Worm (Caenorhabditis elegans) whole organism, mixed stage, embryonic: ENCODE data around the gene srh-60.

Experiments used
- drap-1 ChIP-seq: fragments of 200-800 bp; sonication (Bioruptor generic); optimal IDR thresholded peaks from 3 replicates; lab custom pipeline; 2018; ENCODE audit warnings: mild to moderate bottlenecking, missing genetic modification characterization, missing compliant biosample characterization
- elt-1 ChIP-seq: sonication (generic microtip); optimal IDR thresholded peaks from 2 replicates; lab custom pipeline; 2017; ENCODE audit warnings: missing genetic modification characterization, mild to moderate bottlenecking, missing compliant biosample characterization, antibody characterized with exemption, moderate library complexity, borderline replicate concordance; ENCODE audit not compliant: insufficient read depth
- elt-3 ChIP-seq: fragments of 150-350 bp; optimal IDR thresholded peaks from 2 replicates; lab custom pipeline; 2014; ENCODE audit warnings: missing biosample characterization, missing genetic modification characterization
- mab-5 ChIP-seq: fragments of 150-350 bp; optimal IDR thresholded peaks from 2 replicates; lab custom pipeline; 2014; ENCODE audit warnings: missing biosample characterization, missing genetic modification characterization
- mep-1 ChIP-seq: fragments of 150-350 bp; optimal IDR thresholded peaks from 2 replicates; lab custom pipeline; 2017; ENCODE audit warnings: missing biosample characterization, missing genetic modification reagents, missing genetic modification characterization, inconsistent platforms
- nhr-12 ChIP-seq: fragments of 150-350 bp; optimal IDR thresholded peaks from 2 replicates; lab custom pipeline; 2014; ENCODE audit warnings: missing biosample characterization, missing genetic modification characterization
- snpc-4 ChIP-seq: fragments of 150-350 bp; optimal IDR thresholded peaks from 2 replicates; lab custom pipeline; 2014; ENCODE audit warnings: missing biosample characterization, missing genetic modification characterization
- unc-39 ChIP-seq: fragments of 150-350 bp; optimal IDR thresholded peaks from 2 replicates; lab custom pipeline; 2014; ENCODE audit warnings: missing biosample characterization, missing genetic modification characterization

- TF ChIP-seq mab-5 (tag; lab: Kevin White, UChicago) (no peak), elt-3 (no peak), unc-39 (tag; lab: Kevin White, UChicago) (no peak), nhr-12 (tag; lab: Kevin White, UChicago) (no peak), drap-1 (GFP tag; lab: Kevin White, UChicago) (no peak), mep-1 (tag; lab: Kevin White, UChicago) (no peak), elt-1 (no peak), snpc-4 (tag; lab: Kevin White, UChicago) (no peak)
Measured at ce11 chrII:3583402-3583801, at the start of gene srh-60.
